Worm (Caenorhabditis elegans): ENCODE results near the gene clip-1.

DNA sequence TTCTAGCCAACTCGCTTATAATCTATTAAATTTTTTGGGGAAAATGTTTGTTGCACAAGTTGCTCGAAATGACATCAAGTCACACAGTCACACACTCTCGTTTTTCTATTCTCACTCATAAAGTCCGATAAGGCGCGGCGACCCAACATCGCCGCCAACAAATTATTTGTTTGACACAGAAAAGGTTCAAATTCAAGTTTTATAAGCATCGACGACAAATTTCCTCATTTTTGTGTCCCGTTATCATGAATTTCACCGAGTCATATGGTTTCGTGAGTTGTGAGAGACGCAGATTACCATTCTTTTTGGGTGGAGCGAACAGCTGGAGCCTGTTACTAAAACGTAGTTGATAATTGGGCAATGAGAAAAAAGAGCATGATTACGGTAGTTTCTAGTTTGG, 21.0 kb upstream of the clip-1 start:
- TF ChIP-seq mdl-1 (tag; optimal IDR thresholded peaks at IDR 0.05), result no peak
- no peak for TF ChIP-seq egl-27 (tag; optimal IDR thresholded peaks at IDR 0.05)
- TF ChIP-seq unc-62 (GFP tag; optimal IDR thresholded peaks at IDR 0.05), result no peak
- peak; percentile 87 for TF ChIP-seq fos-1 (tag; optimal IDR thresholded peaks at IDR 0.05)
- TF ChIP-seq unc-39 (tag; optimal IDR thresholded peaks at IDR 0.05), result no peak
- no peak for TF ChIP-seq lin-39 (tag; optimal IDR thresholded peaks at IDR 0.05)
- TF ChIP-seq nhr-11 (tag; optimal IDR thresholded peaks at IDR 0.05), result no peak

Data from whole organism, L2 larva.